Worm (Caenorhabditis elegans): ENCODE results near the gene T16G1.18.

Gene T16G1.18

DNA sequence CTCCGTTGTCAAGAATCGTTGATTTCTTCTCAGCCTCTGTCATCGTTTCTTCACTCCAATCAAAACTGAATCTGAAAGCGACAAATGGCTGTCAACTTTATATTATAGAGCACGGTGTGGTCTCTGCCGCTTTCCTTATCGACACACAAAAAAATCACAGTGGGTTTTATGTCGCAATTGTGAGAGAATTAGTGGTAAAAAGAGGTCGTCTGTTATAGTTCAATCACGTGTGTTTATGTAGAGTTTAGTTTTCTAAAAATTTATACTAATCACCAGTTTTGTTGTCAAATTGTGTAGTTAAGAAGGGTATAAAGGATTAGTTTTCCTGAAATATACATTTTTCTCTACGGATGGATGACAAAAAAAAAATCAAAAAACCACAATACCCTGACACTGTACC, 16.1 kb upstream of the T16G1.18 start, which contains the start of gene T16G1.7:
Gene T16G1.7, minus strand, starts transcription at position 137 of the 400 bp plus-strand sequence.
- no peak for TF ChIP-seq let-526 (GFP tag; IDR thresholded peaks at IDR 0.05)
- no peak for TF ChIP-seq C17E4.6 (GFP tag; IDR thresholded peaks at IDR 0.05)
- no peak for TF ChIP-seq Y95B8A.8 (GFP tag; IDR thresholded peaks at IDR 0.05)
- TF ChIP-seq attf-3 (GFP tag; conservative IDR thresholded peaks at IDR 0.05) = no peak
- TF ChIP-seq Y56A3A.18 (GFP tag; IDR thresholded peaks at IDR 0.05) = no peak
- TF ChIP-seq ztf-22 (GFP tag; optimal IDR thresholded peaks at IDR 0.05) = peak; percentile 30
- TF ChIP-seq F22D6.2 (tag; optimal IDR thresholded peaks at IDR 0.05) = no peak
- no peak for TF ChIP-seq aptf-2 (GFP tag; conservative IDR thresholded peaks at IDR 0.05)
- no peak for TF ChIP-seq cebp-2 (GFP tag; IDR thresholded peaks at IDR 0.05)
- TF ChIP-seq F57C9.4 (tag; optimal IDR thresholded peaks at IDR 0.05) = no peak
- peak; percentile 29 for TF ChIP-seq nhr-90 (tag; optimal IDR thresholded peaks at IDR 0.05)
- no peak for TF ChIP-seq him-1 (tag; optimal IDR thresholded peaks at IDR 0.05)
- no peak for TF ChIP-seq bed-1 (GFP tag; IDR thresholded peaks at IDR 0.05)
- TF ChIP-seq unc-130 (GFP tag; optimal IDR thresholded peaks at IDR 0.05) = no peak
- TF ChIP-seq efl-1 (GFP tag; optimal IDR thresholded peaks at IDR 0.05) = no peak
- TF ChIP-seq F49E8.2 (tag; optimal IDR thresholded peaks at IDR 0.05; ENCODE audit: insufficient read depth) = no peak
- TF ChIP-seq Y79H2A.3 (GFP tag; conservative IDR thresholded peaks at IDR 0.05) = no peak
- TF ChIP-seq nhr-80 (tag; optimal IDR thresholded peaks at IDR 0.05) = peak; percentile 98
- TF ChIP-seq B0019.2 (GFP tag; conservative IDR thresholded peaks at IDR 0.05) = no peak
- no peak for TF ChIP-seq hrde-1 (tag; optimal IDR thresholded peaks at IDR 0.05; ENCODE audit: borderline replicate concordance)
- no peak for TF ChIP-seq xnd-1 (tag; optimal IDR thresholded peaks at IDR 0.05)
- TF ChIP-seq dpl-1 (GFP tag; optimal IDR thresholded peaks at IDR 0.05) = no peak
- TF ChIP-seq lin-40 (tag; optimal IDR thresholded peaks at IDR 0.05) = no peak
- no peak for TF ChIP-seq F10E7.11 (tag; optimal IDR thresholded peaks at IDR 0.05)
- peak; percentile 59; the same call in 1 of the 2 replicates for TF ChIP-seq dox-1 (GFP tag; IDR thresholded peaks at IDR 0.05)
- TF ChIP-seq nhr-27 (tag; optimal IDR thresholded peaks at IDR 0.05) = no peak
- no peak for TF ChIP-seq ceh-79 (tag; optimal IDR thresholded peaks at IDR 0.05)
- no peak for TF ChIP-seq egl-44 (GFP tag; IDR thresholded peaks at IDR 0.05)
- no peak for TF ChIP-seq B0336.3 (GFP tag; IDR thresholded peaks at IDR 0.05)
- peak; percentile 68 for TF ChIP-seq ets-4 (GFP tag; optimal IDR thresholded peaks at IDR 0.05)
- TF ChIP-seq athp-1 (tag; optimal IDR thresholded peaks at IDR 0.05) = no peak
- no peak for TF ChIP-seq nfya-1 (tag; optimal IDR thresholded peaks at IDR 0.05; ENCODE audit: borderline replicate concordance, insufficient read depth)
- TF ChIP-seq lin-26 (GFP tag; IDR thresholded peaks at IDR 0.05) = no peak
- no peak for TF ChIP-seq pha-4 (tag; optimal IDR thresholded peaks at IDR 0.05)
- TF ChIP-seq ceh-27 (GFP tag; optimal IDR thresholded peaks at IDR 0.05) = no peak
- no peak for TF ChIP-seq zfh-2 (GFP tag; conservative IDR thresholded peaks at IDR 0.05)
- peak; percentile 12 for TF ChIP-seq atf-7 (tag; optimal IDR thresholded peaks at IDR 0.05)
- no peak for TF ChIP-seq F33H1.4 (GFP tag; IDR thresholded peaks at IDR 0.05)
- TF ChIP-seq pbrm-1 (GFP tag; IDR thresholded peaks at IDR 0.05) = no peak
- no peak for TF ChIP-seq snpc-1.3 (tag; optimal IDR thresholded peaks at IDR 0.05; ENCODE audit: insufficient read depth)
- TF ChIP-seq attf-6 (GFP tag; IDR thresholded peaks at IDR 0.05) = no peak
- TF ChIP-seq Y53G8AR.9 (GFP tag; conservative IDR thresholded peaks at IDR 0.05) = no peak
- no peak for TF ChIP-seq ztf-26 (tag; optimal IDR thresholded peaks at IDR 0.05)
- no peak for TF ChIP-seq cebp-1 (GFP tag; IDR thresholded peaks at IDR 0.05)
- TF ChIP-seq cebp-1 (tag; optimal IDR thresholded peaks at IDR 0.05) = no peak
- TF ChIP-seq C06A6.2 (GFP tag; conservative IDR thresholded peaks at IDR 0.05) = no peak
- TF ChIP-seq aptf-3 (GFP tag; IDR thresholded peaks at IDR 0.05) = no peak
- TF ChIP-seq dpff-1 (tag; optimal IDR thresholded peaks at IDR 0.05) = no peak
- TF ChIP-seq ztf-18 (tag; optimal IDR thresholded peaks at IDR 0.05) = no peak
- no peak for TF ChIP-seq madf-3 (GFP tag; IDR thresholded peaks at IDR 0.05)
